Fruit fly (Drosophila melanogaster): ENCODE data around the gene Mob2.

DNA sequence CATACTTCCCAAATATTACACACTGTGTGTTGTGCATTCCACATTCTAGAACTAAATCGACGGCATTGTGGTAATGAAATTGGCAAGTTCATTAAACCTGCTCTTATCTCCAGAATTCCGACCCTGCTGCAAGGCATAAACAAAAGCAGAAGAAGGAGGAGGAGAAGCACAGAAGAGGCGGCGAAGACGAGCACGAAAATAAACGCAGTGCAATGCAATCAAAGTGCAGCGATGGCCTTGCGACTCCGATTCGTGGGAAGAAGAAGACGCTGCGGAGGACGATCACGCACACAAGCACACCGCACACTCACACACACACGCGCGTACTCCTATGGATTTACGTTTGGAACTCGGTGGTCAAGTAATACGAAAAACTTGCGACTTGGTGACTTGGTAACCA lies 1.1 kb downstream of the Mob2 start:
- TF ChIP-seq CG15710 (tag; optimal IDR thresholded peaks at IDR 0.05), result no peak
- peak; percentile 60 for TF ChIP-seq CG13204 (GFP tag; optimal IDR thresholded peaks at IDR 0.05)
- TF ChIP-seq fd96Ca (GFP tag; IDR thresholded peaks at IDR 0.05), result no peak
- TF ChIP-seq CG32121 (GFP tag; IDR thresholded peaks at IDR 0.05), result no peak
- no peak for TF ChIP-seq CG10348 (GFP tag; IDR thresholded peaks at IDR 0.05)
- no peak for TF ChIP-seq CG17806 (tag; optimal IDR thresholded peaks at IDR 0.05)
- no peak for TF ChIP-seq Ets98B (GFP tag; IDR thresholded peaks at IDR 0.05)
- TF ChIP-seq gl (tag; optimal IDR thresholded peaks at IDR 0.05), result no peak
- no peak for TF ChIP-seq Pif1A (GFP tag; optimal IDR thresholded peaks at IDR 0.05)
- TF ChIP-seq D1 (tag; optimal IDR thresholded peaks at IDR 0.05), result no peak
- TF ChIP-seq CG4496 (GFP tag; IDR thresholded peaks at IDR 0.05), result 0 out of 3 replicates have a peak, but pooled peaks have one; percentile 9
- TF ChIP-seq Pif1B (GFP tag; optimal IDR thresholded peaks at IDR 0.05), result no peak
- TF ChIP-seq CG12605 (GFP tag; IDR thresholded peaks at IDR 0.05), result no peak

Measured in whole organism, pupa.